Worm (Caenorhabditis elegans) whole organism, midembryonic: ENCODE results near the gene F11C1.1.

ENCODE experiments used
- flt-1 ChIP-seq: fragments of 200-800 bp; sonication (Bioruptor generic); IDR thresholded peaks from 2 replicates; pipeline ENCODE4 v1.3.6; 2022; ENCODE audit warnings: missing genetic modification characterization, missing compliant biosample characterization
- klf-2 ChIP-seq: fragments of 200-800 bp; sonication (Bioruptor generic); conservative IDR thresholded peaks from 2 replicates; pipeline ENCODE4 v1.3.6; 2022; ENCODE audit warnings: missing genetic modification reagents, missing genetic modification characterization, missing compliant biosample characterization

ce11 chrX:13008895-13009294 lies 18.5 kb upstream of the F11C1.1 start:
- no peak for TF ChIP-seq flt-1
- no peak for TF ChIP-seq klf-2 (GFP tag; lab: Robert Waterston, UW)
